Worm (Caenorhabditis elegans) whole organism, L1 larva: ENCODE results near the gene cgh-1.

ENCODE experiments used
- dsc-1 ChIP-seq: sonication (generic microtip); optimal IDR thresholded peaks from 2 replicates; lab custom pipeline; 2016; ENCODE audit warnings: mild to moderate bottlenecking, missing genetic modification characterization, missing compliant biosample characterization
- nhr-76 ChIP-seq: sonication (generic microtip); optimal IDR thresholded peaks from 2 replicates; lab custom pipeline; 2017; ENCODE audit warnings: missing biosample characterization, missing genetic modification characterization
- snpc-4 ChIP-seq: fragments of 150-350 bp; optimal IDR thresholded peaks from 2 replicates; lab custom pipeline; 2014; ENCODE audit warnings: missing biosample characterization, missing genetic modification characterization

DNA sequence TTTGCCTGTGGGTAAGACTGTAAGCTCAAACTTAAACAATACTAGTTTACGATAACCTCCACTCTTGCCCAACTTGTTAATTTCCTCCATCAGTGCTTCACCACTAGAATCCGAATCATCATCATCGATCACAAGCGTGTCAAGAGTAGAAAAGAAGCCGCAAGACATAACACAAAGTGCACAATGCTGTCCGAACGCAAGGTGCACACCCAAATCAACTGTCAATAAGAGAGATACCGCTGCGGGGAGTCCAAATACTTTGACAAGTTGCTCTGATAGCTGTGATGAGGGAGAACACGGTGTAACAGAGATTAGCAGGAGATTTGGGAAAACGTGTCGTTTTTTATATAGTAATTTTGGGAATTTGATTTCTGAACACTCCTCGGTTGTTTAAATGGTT lies 33.8 kb upstream of the cgh-1 start:
- TF ChIP-seq snpc-4: no peak
- TF ChIP-seq dsc-1 (tag; lab: Kevin White, UChicago): no peak
- TF ChIP-seq nhr-76 (tag; lab: Kevin White, UChicago): no peak
